Fruit fly (Drosophila melanogaster): Measurements from ENCODE around the gene Rph.
A peak's percentile ranks its signal among the peaks of the same experiment; 100 is the strongest.

DNA sequence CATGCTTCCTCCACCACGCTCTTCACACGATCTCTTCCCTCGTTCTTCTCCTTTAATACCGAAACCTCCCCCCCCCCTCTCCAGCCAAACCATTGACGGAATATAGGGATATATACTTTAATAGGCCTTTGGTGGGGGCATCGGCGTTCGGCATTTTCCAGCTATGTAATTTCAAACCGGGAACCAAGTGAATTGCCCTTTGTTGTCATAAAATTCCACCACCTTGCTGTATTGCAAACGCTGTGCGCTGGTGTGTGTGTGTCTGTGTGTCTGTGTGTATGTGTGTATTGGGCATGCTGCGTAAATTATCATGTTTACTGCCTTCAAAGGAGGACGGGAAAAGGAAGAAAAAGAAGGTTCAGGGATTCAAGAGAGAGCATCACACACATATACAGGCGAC is 26.1 kb downstream of the Rph start:
- TF ChIP-seq tj (GFP tag; optimal IDR thresholded peaks at IDR 0.05): peak; percentile 18
- no peak for TF ChIP-seq Mnt (GFP tag; optimal IDR thresholded peaks at IDR 0.05)
- peak; percentile 16 for TF ChIP-seq pad (GFP tag; optimal IDR thresholded peaks at IDR 0.05)
- TF ChIP-seq bab1 (GFP tag; optimal IDR thresholded peaks at IDR 0.05): no peak
- TF ChIP-seq cnc (optimal IDR thresholded peaks at IDR 0.05): no peak
- TF ChIP-seq Clk (GFP tag; optimal IDR thresholded peaks at IDR 0.05): no peak
- TF ChIP-seq kay (GFP tag; ENCODE audit: borderline replicate concordance): no peak
- TF ChIP-seq Hr96 (GFP tag; optimal IDR thresholded peaks at IDR 0.05): no peak
- no peak for TF ChIP-seq CG5204 (GFP tag; optimal IDR thresholded peaks at IDR 0.05)
- TF ChIP-seq Crg-1 (GFP tag; optimal IDR thresholded peaks at IDR 0.05): no peak
- TF ChIP-seq toe (GFP tag; optimal IDR thresholded peaks at IDR 0.05): no peak
- no peak for TF ChIP-seq CG33017 (tag; optimal IDR thresholded peaks at IDR 0.05)

All from whole organism, adult.